Worm (Caenorhabditis elegans): Measurements from ENCODE around the gene nlg-1.

ce11 chrX:13639577-13639976 is 8.6 kb upstream of the nlg-1 start, which contains the start of gene twk-20:
- no peak for TF ChIP-seq nhr-28 (tag; optimal IDR thresholded peaks at IDR 0.05)
- TF ChIP-seq blmp-1 (tag; optimal IDR thresholded peaks at IDR 0.05): no peak
- TF ChIP-seq elt-1 (tag; optimal IDR thresholded peaks at IDR 0.05; ENCODE audit: borderline replicate concordance, insufficient read depth): no peak
- no peak for TF ChIP-seq mab-5 (tag; optimal IDR thresholded peaks at IDR 0.05)
- no peak for TF ChIP-seq snpc-4 (tag; optimal IDR thresholded peaks at IDR 0.05)
- TF ChIP-seq mep-1 (tag; optimal IDR thresholded peaks at IDR 0.05): no peak
- no peak for TF ChIP-seq nhr-76 (tag; optimal IDR thresholded peaks at IDR 0.05)
